Worm (Caenorhabditis elegans) whole organism, young adult: ENCODE data around the gene rps-1.

ENCODE experiments used
- B0035.1 ChIP-seq: sonication (generic microtip); optimal IDR thresholded peaks from 2 replicates; lab custom pipeline; 2016; ENCODE audit warnings: missing genetic modification characterization, mild to moderate bottlenecking, missing compliant biosample characterization, missing genotype, missing genetic modification reagents
- F10E7.11 ChIP-seq: sonication (generic microtip); optimal IDR thresholded peaks from 2 replicates; lab custom pipeline; 2017; ENCODE audit warnings: mild to moderate bottlenecking, missing genetic modification characterization, moderate library complexity, missing compliant biosample characterization
- F22D6.2 ChIP-seq: sonication (generic microtip); optimal IDR thresholded peaks from 2 replicates; lab custom pipeline; 2016; ENCODE audit warnings: mild to moderate bottlenecking, missing genetic modification characterization, missing compliant biosample characterization
- F49E8.2 ChIP-seq: sonication (generic microtip); optimal IDR thresholded peaks from 3 replicates; lab custom pipeline; 2017; ENCODE audit warnings: missing genetic modification characterization, mild to moderate bottlenecking, missing compliant biosample characterization, antibody characterized with exemption, moderate library complexity; ENCODE audit not compliant: insufficient read depth
- F52B5.7 ChIP-seq: sonication (generic microtip); optimal IDR thresholded peaks from 2 replicates; lab custom pipeline; 2016; ENCODE audit warnings: mild to moderate bottlenecking, missing genetic modification characterization, missing compliant biosample characterization
- F55B11.4 ChIP-seq: sonication (generic microtip); optimal IDR thresholded peaks from 2 replicates; lab custom pipeline; 2016; ENCODE audit warnings: missing compliant biosample characterization, missing genetic modification characterization, borderline replicate concordance; ENCODE audit not compliant: insufficient read depth
- ZK185.1 ChIP-seq: sonication (generic microtip); optimal IDR thresholded peaks from 2 replicates; lab custom pipeline; 2016; ENCODE audit warnings: mild to moderate bottlenecking, missing genetic modification characterization, missing compliant biosample characterization; ENCODE audit not compliant: poor library complexity, severe bottlenecking
- akir-1 ChIP-seq: fragments of 200-800 bp; sonication (Bioruptor generic); optimal IDR thresholded peaks from 2 replicates; lab custom pipeline; 2018; ENCODE audit warnings: mild to moderate bottlenecking, missing genetic modification characterization, moderate library complexity, missing compliant biosample characterization
- ama-1 ChIP-seq, 3 experiments: fragments of 150-350 bp in 1 of 3; sonication (generic microtip) in 2 of 3; optimal IDR thresholded peaks; 2 replicates each; lab custom pipeline; 2014 to 2018; ENCODE audit warnings: missing biosample characterization in 2 of 3, missing genetic modification characterization in 2 of 3, missing genetic modification reagents in 2 of 3
- atf-7 ChIP-seq: sonication (generic microtip); optimal IDR thresholded peaks from 2 replicates; lab custom pipeline; 2017; ENCODE audit warnings: mild to moderate bottlenecking, missing genetic modification characterization, missing compliant biosample characterization
- athp-1 ChIP-seq: sonication (generic microtip); optimal IDR thresholded peaks from 2 replicates; lab custom pipeline; 2017; ENCODE audit warnings: mild to moderate bottlenecking, missing genetic modification characterization, missing compliant biosample characterization
- attf-3 ChIP-seq: fragments of 200-800 bp; sonication (Bioruptor generic); conservative IDR thresholded peaks from 2 replicates; pipeline ENCODE4 v1.3.6; 2022; ENCODE audit warnings: missing genetic modification reagents, missing genetic modification characterization, missing compliant biosample characterization
- attf-5 ChIP-seq: fragments of 200-800 bp; sonication (Bioruptor generic); optimal IDR thresholded peaks from 2 replicates; lab custom pipeline; 2018; ENCODE audit warnings: mild to moderate bottlenecking, missing genetic modification characterization, missing compliant biosample characterization
- ccch-3 ChIP-seq: fragments of 200-800 bp; sonication (Bioruptor generic); optimal IDR thresholded peaks from 2 replicates; lab custom pipeline; 2018; ENCODE audit warnings: mild to moderate bottlenecking, missing genetic modification characterization, missing compliant biosample characterization
- cebp-1 ChIP-seq, 2 experiments: fragments of 200-800 bp in 1 of 2; sonication (Bioruptor generic) in 1 of 2; sonication (generic microtip) in 1 of 2; IDR thresholded peaks in 1 of 2; optimal IDR thresholded peaks in 1 of 2; 2 replicates each; pipeline versions ENCODE4 v1.3.6 to Lab custom; 2017 to 2022; ENCODE audit warnings: missing compliant biosample characterization in 2 of 2, missing genetic modification characterization in 2 of 2, mild to moderate bottlenecking in 1 of 2, missing genetic modification reagents in 1 of 2, moderate library complexity in 1 of 2
- ceh-100 ChIP-seq: fragments of 200-800 bp; sonication (Bioruptor generic); IDR thresholded peaks from 2 replicates; pipeline ENCODE4 v1.3.6; 2022; ENCODE audit warnings: missing genetic modification reagents, missing genetic modification characterization, missing compliant biosample characterization
- ceh-40 ChIP-seq: fragments of 200-800 bp; sonication (Bioruptor generic); IDR thresholded peaks from 2 replicates; pipeline ENCODE4 v1.3.6; 2022; ENCODE audit warnings: missing genetic modification characterization, missing compliant biosample characterization
- ceh-58 ChIP-seq: fragments of 200-800 bp; sonication (Bioruptor generic); IDR thresholded peaks from 2 replicates; pipeline ENCODE4 v1.3.6; 2022; ENCODE audit warnings: missing genetic modification characterization, missing compliant biosample characterization
- ceh-91 ChIP-seq: fragments of 200-800 bp; sonication (Bioruptor generic); IDR thresholded peaks from 2 replicates; pipeline ENCODE4 v1.3.6; 2022; ENCODE audit warnings: missing genetic modification reagents, missing genetic modification characterization, missing compliant biosample characterization
- die-1 ChIP-seq: sonication (generic microtip); optimal IDR thresholded peaks from 2 replicates; lab custom pipeline; 2016; ENCODE audit warnings: missing genotype, mild to moderate bottlenecking, missing genetic modification characterization, missing compliant biosample characterization
- egl-44 ChIP-seq: fragments of 200-800 bp; sonication (Bioruptor generic); IDR thresholded peaks from 2 replicates; pipeline ENCODE4 v1.3.6; 2022; ENCODE audit warnings: missing genetic modification reagents, missing genetic modification characterization, missing compliant biosample characterization
- ets-4 ChIP-seq: fragments of 200-800 bp; sonication (Bioruptor generic); optimal IDR thresholded peaks from 2 replicates; lab custom pipeline; 2018; ENCODE audit warnings: mild to moderate bottlenecking, missing genetic modification characterization, missing compliant biosample characterization
- hmg-1.2 ChIP-seq: fragments of 200-800 bp; sonication (Bioruptor generic); IDR thresholded peaks from 2 replicates; pipeline ENCODE4 v1.3.6; 2022; ENCODE audit warnings: missing genetic modification reagents, missing genetic modification characterization, missing compliant biosample characterization
- hsf-1 ChIP-seq: fragments of 200-800 bp; sonication (Bioruptor generic); IDR thresholded peaks from 2 replicates; pipeline ENCODE4 v1.3.6; 2022; ENCODE audit warnings: missing genetic modification reagents, missing genetic modification characterization, missing compliant biosample characterization
- let-526 ChIP-seq: fragments of 200-800 bp; sonication (Bioruptor generic); IDR thresholded peaks from 2 replicates; pipeline ENCODE4 v1.3.6; 2022; ENCODE audit warnings: missing genetic modification reagents, missing genetic modification characterization, missing compliant biosample characterization
- lin-26 ChIP-seq: fragments of 200-800 bp; sonication (Bioruptor generic); IDR thresholded peaks from 2 replicates; pipeline ENCODE4 v1.3.6; 2022; ENCODE audit warnings: missing genetic modification reagents, missing genetic modification characterization, missing compliant biosample characterization
- lsl-1 ChIP-seq: fragments of 200-800 bp; sonication (Bioruptor generic); optimal IDR thresholded peaks from 2 replicates; lab custom pipeline; 2018; ENCODE audit warnings: mild to moderate bottlenecking, missing genetic modification characterization, moderate library complexity, missing compliant biosample characterization
- mel-28 ChIP-seq: sonication (generic microtip); optimal IDR thresholded peaks from 2 replicates; lab custom pipeline; 2016; ENCODE audit warnings: borderline replicate concordance, mild to moderate bottlenecking, missing genetic modification characterization, missing compliant biosample characterization
- mxl-1 ChIP-seq: sonication (generic microtip); optimal IDR thresholded peaks from 2 replicates; lab custom pipeline; 2016; ENCODE audit warnings: missing genetic modification characterization, missing compliant biosample characterization
- nhr-80 ChIP-seq: sonication (generic microtip); optimal IDR thresholded peaks from 2 replicates; lab custom pipeline; 2016; ENCODE audit warnings: missing genetic modification characterization, missing compliant biosample characterization
- rcor-1 ChIP-seq: fragments of 200-800 bp; sonication (Bioruptor generic); IDR thresholded peaks from 2 replicates; pipeline ENCODE4 v1.3.6; 2022; ENCODE audit warnings: missing genetic modification reagents, missing genetic modification characterization, missing compliant biosample characterization
- rpc-1 ChIP-seq, 2 experiments: fragments of 150-350 bp in 1 of 2; sonication (generic microtip) in 1 of 2; optimal IDR thresholded peaks; 2 replicates each; lab custom pipeline; 2014 to 2018; ENCODE audit warnings: missing biosample characterization in 1 of 2, missing genetic modification characterization in 1 of 2, missing genetic modification reagents in 1 of 2, missing genotype in 1 of 2
- snpc-1.1 ChIP-seq: sonication (generic microtip); optimal IDR thresholded peaks from 2 replicates; lab custom pipeline; 2017; ENCODE audit warnings: missing genetic modification characterization, mild to moderate bottlenecking, missing compliant biosample characterization, antibody characterized with exemption, moderate library complexity, missing genotype, missing genetic modification reagents; ENCODE audit not compliant: insufficient read depth
- snpc-4 ChIP-seq, 5 experiments: fragments of 150-350 bp in 1 of 5; sonication (generic microtip) in 4 of 5; optimal IDR thresholded peaks; 2 replicates each; lab custom pipeline; 2014 to 2018; ENCODE audit warnings: missing genetic modification characterization in 5 of 5, missing biosample characterization in 3 of 5, antibody characterized with exemption in 2 of 5, mild to moderate bottlenecking in 2 of 5, missing compliant biosample characterization in 2 of 5, missing genotype in 2 of 5, moderate library complexity in 2 of 5, missing genetic modification reagents in 1 of 5
- sptf-2 ChIP-seq: fragments of 200-800 bp; sonication (Bioruptor generic); optimal IDR thresholded peaks from 2 replicates; lab custom pipeline; 2018; ENCODE audit warnings: mild to moderate bottlenecking, missing genetic modification characterization, missing compliant biosample characterization
- tbp1 ChIP-seq: fragments of 200-800 bp; sonication (Bioruptor generic); optimal IDR thresholded peaks from 2 replicates; lab custom pipeline; 2018; ENCODE audit warnings: mild to moderate bottlenecking, missing genetic modification characterization, missing compliant biosample characterization
- zfh-2 ChIP-seq: fragments of 200-800 bp; sonication (Bioruptor generic); conservative IDR thresholded peaks from 2 replicates; pipeline ENCODE4 v1.3.6; 2022; ENCODE audit warnings: missing genetic modification reagents, missing genetic modification characterization, missing compliant biosample characterization
- zim-3 ChIP-seq: sonication (generic microtip); optimal IDR thresholded peaks from 2 replicates; lab custom pipeline; 2017; ENCODE audit warnings: mild to moderate bottlenecking, missing genetic modification characterization, moderate library complexity, missing compliant biosample characterization
- ztf-25 ChIP-seq: fragments of 200-800 bp; sonication (Bioruptor generic); IDR thresholded peaks from 2 replicates; pipeline ENCODE4 v1.3.6; 2022; ENCODE audit warnings: missing genetic modification reagents, missing genetic modification characterization, missing compliant biosample characterization
- ztf-28 ChIP-seq: fragments of 200-800 bp; sonication (Bioruptor generic); IDR thresholded peaks from 2 replicates; pipeline ENCODE4 v1.3.6; 2022; ENCODE audit warnings: missing genetic modification reagents, missing genetic modification characterization, missing compliant biosample characterization
- ztf-3 ChIP-seq: fragments of 200-800 bp; sonication (Bioruptor generic); optimal IDR thresholded peaks from 2 replicates; lab custom pipeline; 2018; ENCODE audit warnings: mild to moderate bottlenecking, missing genetic modification characterization, missing compliant biosample characterization

The rps-1 gene

DNA sequence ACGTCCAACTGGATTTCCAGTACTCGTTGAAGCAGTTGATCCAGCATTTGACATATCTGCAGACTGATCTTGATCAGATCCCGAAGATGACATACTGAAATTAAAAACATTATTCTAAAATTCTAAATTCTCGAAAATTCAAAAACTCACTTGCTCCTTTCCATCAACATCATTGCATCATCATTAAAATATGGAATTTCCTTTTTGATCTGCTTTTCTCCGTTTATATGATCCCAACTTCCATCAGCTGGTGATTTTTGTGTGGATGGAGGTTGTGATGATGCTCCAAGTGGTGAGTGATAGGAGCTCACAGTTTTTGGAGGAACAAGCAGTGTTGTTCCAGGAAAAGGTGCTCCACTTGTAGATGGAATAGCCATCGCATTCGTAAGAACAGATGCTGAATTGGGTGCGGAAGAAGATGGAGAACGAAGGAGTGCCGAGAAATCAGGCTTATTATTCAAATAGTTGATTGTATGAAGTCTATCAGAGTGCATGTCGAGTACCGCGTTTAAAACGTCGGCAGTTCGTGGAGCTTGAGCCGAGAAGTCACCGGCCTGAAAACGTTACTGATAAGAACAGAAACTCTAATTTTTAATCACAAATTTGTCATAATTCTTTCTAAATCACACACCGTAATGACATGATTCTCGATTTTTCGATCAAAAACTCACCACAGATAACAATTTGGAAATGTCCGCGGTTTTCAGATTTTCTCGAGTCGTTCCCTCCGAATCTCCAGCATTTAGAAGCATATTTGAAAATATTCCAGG, 17.5 kb downstream of the rps-1 start:
- no peak for TF ChIP-seq athp-1 (tag; lab: Kevin White, UChicago)
- TF ChIP-seq nhr-80 (tag; lab: Kevin White, UChicago), result peak; percentile 72
- TF ChIP-seq mel-28 (tag; lab: Kevin White, UChicago), result no peak
- no peak for TF ChIP-seq ceh-100
- TF ChIP-seq ceh-58 (GFP tag; lab: Robert Waterston, UW), result no peak
- TF ChIP-seq ZK185.1 (tag; lab: Kevin White, UChicago), result peak; percentile 37
- peak; percentile 71 for TF ChIP-seq atf-7
- no peak for TF ChIP-seq snpc-4 (GFP tag; optimal IDR thresholded peaks at IDR 0.05; lab: Kevin White, UChicago)
- TF ChIP-seq snpc-4 (tag; optimal IDR thresholded peaks at IDR 0.05; lab: Kevin White, UChicago), result peak in 1 of 4 experiments; percentile 13
- TF ChIP-seq ceh-91 (GFP tag; lab: Robert Waterston, UW), result no peak
- no peak for TF ChIP-seq rpc-1 (optimal IDR thresholded peaks at IDR 0.05; lab: Kevin White, UChicago)
- TF ChIP-seq rpc-1 (tag; optimal IDR thresholded peaks at IDR 0.05; lab: Kevin White, UChicago), result no peak
- TF ChIP-seq hmg-1.2 (GFP tag; lab: Robert Waterston, UW), result 0 out of 2 replicates have a peak, but pooled peaks have one; percentile 8

DNA sequence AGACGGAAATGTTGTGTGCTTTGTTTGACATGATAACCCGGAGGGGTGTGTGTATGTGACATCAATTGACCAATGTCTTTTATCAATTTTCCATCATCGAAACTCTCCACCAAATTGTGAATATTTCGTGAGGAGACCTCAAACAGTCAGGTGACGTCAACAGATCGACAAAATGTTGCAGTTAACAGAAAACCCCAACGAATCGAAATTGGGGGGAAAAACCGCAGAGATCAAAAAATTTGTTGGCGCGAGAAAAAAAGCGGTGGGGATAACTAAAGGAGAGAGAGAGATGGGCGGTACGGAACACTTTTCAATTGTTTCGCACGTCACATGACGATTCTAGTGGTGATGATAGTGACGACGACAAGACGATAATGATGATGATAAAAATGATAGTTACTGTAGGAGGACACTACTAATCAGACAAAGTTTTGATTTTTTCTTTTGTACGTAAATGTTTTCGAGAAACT, 18.9 kb downstream of the rps-1 start:
- TF ChIP-seq F55B11.4 (tag; lab: Kevin White, UChicago) (no peak), mxl-1 (tag; lab: Kevin White, UChicago) (no peak), ZK185.1 (tag; lab: Kevin White, UChicago) (peak; percentile 66), ceh-91 (GFP tag; lab: Robert Waterston, UW) (no peak), zfh-2 (no peak), nhr-80 (tag; lab: Kevin White, UChicago) (peak; percentile 82), cebp-1 (GFP tag; IDR thresholded peaks at IDR 0.05; lab: Robert Waterston, UW) (no peak), cebp-1 (tag; optimal IDR thresholded peaks at IDR 0.05; lab: Kevin White, UChicago) (peak; percentile 51), F49E8.2 (tag; lab: Kevin White, UChicago) (no peak), ccch-3 (GFP tag; lab: Kevin White, UChicago) (no peak), F52B5.7 (no peak), rcor-1 (GFP tag; lab: Robert Waterston, UW) (no peak), hmg-1.2 (GFP tag; lab: Robert Waterston, UW) (no peak), lin-26 (GFP tag; lab: Robert Waterston, UW) (peak; percentile 51; the same call in 1 of the 2 replicates), attf-3 (GFP tag; lab: Robert Waterston, UW) (no peak), snpc-1.1 (tag; lab: Kevin White, UChicago) (no peak), die-1 (tag; lab: Kevin White, UChicago) (peak; percentile 55), let-526 (peak; percentile 66; the same call in 1 of the 2 replicates), ztf-3 (GFP tag; lab: Kevin White, UChicago) (no peak), atf-7 (peak; percentile 83), rpc-1 (optimal IDR thresholded peaks at IDR 0.05; lab: Kevin White, UChicago) (no peak), rpc-1 (tag; optimal IDR thresholded peaks at IDR 0.05; lab: Kevin White, UChicago) (no peak), B0035.1 (no peak), lsl-1 (no peak), ama-1 (optimal IDR thresholded peaks at IDR 0.05; lab: Kevin White, UChicago) (no peak), ama-1 (GFP tag; optimal IDR thresholded peaks at IDR 0.05; lab: Kevin White, UChicago) (no peak), sptf-2 (GFP tag; lab: Kevin White, UChicago) (no peak), F10E7.11 (tag; lab: Kevin White, UChicago) (no peak), akir-1 (GFP tag; lab: Kevin White, UChicago) (no peak), egl-44 (GFP tag; lab: Robert Waterston, UW) (no peak), attf-5 (GFP tag; lab: Kevin White, UChicago) (peak; percentile 48), snpc-4 (GFP tag; optimal IDR thresholded peaks at IDR 0.05; lab: Kevin White, UChicago) (no peak), snpc-4 (tag; optimal IDR thresholded peaks at IDR 0.05; lab: Kevin White, UChicago) (peak in 1 of 4 experiments; percentile 20), ceh-40 (no peak), zim-3 (tag; lab: Kevin White, UChicago) (no peak), ztf-28 (no peak), tbp1 (GFP tag; lab: Kevin White, UChicago) (peak; percentile 16), hsf-1 (no peak), ztf-25 (GFP tag; lab: Robert Waterston, UW) (no peak), ets-4 (GFP tag; lab: Kevin White, UChicago) (peak; percentile 10), F22D6.2 (tag; lab: Kevin White, UChicago) (no peak)
